Worm (Caenorhabditis elegans): ENCODE data around the gene ilcr-2.

ce11 chrII:5518910-5519309 is 43.9 kb downstream of the ilcr-2 start, which contains the start of gene ZK177.2:
- TF ChIP-seq ctbp-1 (GFP tag; IDR thresholded peaks at IDR 0.05) (no peak), aly-2 (tag; optimal IDR thresholded peaks at IDR 0.05) (no peak), ceh-32 (tag; optimal IDR thresholded peaks at IDR 0.05; ENCODE audit: poor library complexity) (no peak), dpl-1 (GFP tag; optimal IDR thresholded peaks at IDR 0.05) (no peak), nhr-28 (tag; optimal IDR thresholded peaks at IDR 0.05) (no peak), lin-38 (GFP tag; IDR thresholded peaks at IDR 0.05) (no peak), zag-1 (tag; optimal IDR thresholded peaks at IDR 0.05) (no peak), fkh-10 (GFP tag; optimal IDR thresholded peaks at IDR 0.05) (no peak), pqm-1 (tag; optimal IDR thresholded peaks at IDR 0.05) (no peak), daf-12 (tag; optimal IDR thresholded peaks at IDR 0.05) (no peak)
